Worm (Caenorhabditis elegans): Measurements from ENCODE around the gene srz-79.

Gene srz-79

DNA sequence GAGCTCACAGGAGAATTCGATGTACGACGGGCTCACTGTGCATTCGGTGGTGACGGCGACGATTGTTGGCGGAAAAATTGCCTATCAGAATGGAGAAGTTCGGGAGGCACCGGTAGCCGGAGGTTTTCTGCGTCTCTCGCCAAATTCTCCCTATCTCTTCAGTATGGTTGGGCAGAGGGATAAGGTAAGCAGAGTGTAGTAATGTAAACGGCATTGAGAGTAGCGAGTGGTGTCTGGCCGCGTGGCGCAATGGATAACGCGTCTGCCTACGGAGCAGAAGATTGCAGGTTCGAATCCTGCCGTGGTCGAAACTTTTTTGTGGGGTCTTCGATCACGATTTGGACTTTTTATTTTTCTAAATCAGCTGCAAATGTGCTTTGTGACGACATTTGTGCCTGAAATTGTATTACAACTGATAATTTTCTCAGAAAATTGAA, 31.2 kb downstream of the srz-79 start:
- TF ChIP-seq T07F8.4 (tag; optimal IDR thresholded peaks at IDR 0.05) (peak; percentile 33), F52B5.7 (tag; optimal IDR thresholded peaks at IDR 0.05) (peak; percentile 40), aptf-2 (GFP tag; conservative IDR thresholded peaks at IDR 0.05) (no peak), ztf-3 (GFP tag; optimal IDR thresholded peaks at IDR 0.05) (no peak), dpff-1 (tag; optimal IDR thresholded peaks at IDR 0.05) (no peak), gei-17 (GFP tag; optimal IDR thresholded peaks at IDR 0.05) (no peak), attf-6 (GFP tag; IDR thresholded peaks at IDR 0.05) (0 out of 2 replicates have a peak, but pooled peaks have one; percentile 55), Y67H2A.10 (GFP tag; conservative IDR thresholded peaks at IDR 0.05) (no peak), die-1 (tag; optimal IDR thresholded peaks at IDR 0.05) (peak; percentile 77), lir-1 (GFP tag; conservative IDR thresholded peaks at IDR 0.05) (no peak), let-526 (GFP tag; IDR thresholded peaks at IDR 0.05) (no peak), F57C9.4 (tag; optimal IDR thresholded peaks at IDR 0.05) (no peak), ceh-79 (tag; optimal IDR thresholded peaks at IDR 0.05) (no peak), mcd-1 (GFP tag; IDR thresholded peaks at IDR 0.05) (peak; percentile 60; the same call in 1 of the 2 replicates), ztf-28 (GFP tag; IDR thresholded peaks at IDR 0.05) (peak; percentile 75; the same call in 1 of the 2 replicates), ceh-27 (GFP tag; optimal IDR thresholded peaks at IDR 0.05) (peak; percentile 53), nhr-27 (tag; optimal IDR thresholded peaks at IDR 0.05) (no peak), tlf-1 (GFP tag; optimal IDR thresholded peaks at IDR 0.05) (no peak), Y79H2A.3 (GFP tag; conservative IDR thresholded peaks at IDR 0.05) (no peak), repo-1 (tag; optimal IDR thresholded peaks at IDR 0.05) (peak; percentile 38), mel-28 (tag; optimal IDR thresholded peaks at IDR 0.05; ENCODE audit: borderline replicate concordance) (no peak), snpc-1.3 (tag; optimal IDR thresholded peaks at IDR 0.05; ENCODE audit: insufficient read depth) (peak; percentile 19), F49E8.2 (tag; optimal IDR thresholded peaks at IDR 0.05; ENCODE audit: insufficient read depth) (peak; percentile 59), zim-3 (tag; optimal IDR thresholded peaks at IDR 0.05) (peak; percentile 57), fkh-3 (tag; optimal IDR thresholded peaks at IDR 0.05) (peak; percentile 8), ztf-22 (GFP tag; optimal IDR thresholded peaks at IDR 0.05) (no peak), ztf-6 (GFP tag; IDR thresholded peaks at IDR 0.05) (no peak), mxl-1 (tag; optimal IDR thresholded peaks at IDR 0.05) (peak; percentile 45), akir-1 (GFP tag; optimal IDR thresholded peaks at IDR 0.05) (no peak), lin-54 (GFP tag; optimal IDR thresholded peaks at IDR 0.05) (peak; percentile 58), nhr-120 (GFP tag; IDR thresholded peaks at IDR 0.05) (no peak), Y53G8AR.9 (GFP tag; conservative IDR thresholded peaks at IDR 0.05) (no peak), rcor-1 (GFP tag; IDR thresholded peaks at IDR 0.05) (peak; percentile 57), nfya-2 (GFP tag; IDR thresholded peaks at IDR 0.05) (no peak), ccch-3 (GFP tag; optimal IDR thresholded peaks at IDR 0.05) (no peak), dox-1 (GFP tag; IDR thresholded peaks at IDR 0.05) (peak; percentile 70), sdz-38 (tag; optimal IDR thresholded peaks at IDR 0.05) (no peak), lin-26 (GFP tag; IDR thresholded peaks at IDR 0.05) (peak; percentile 94), F55B11.4 (tag; optimal IDR thresholded peaks at IDR 0.05; ENCODE audit: borderline replicate concordance, insufficient read depth) (no peak), C06A6.2 (GFP tag; conservative IDR thresholded peaks at IDR 0.05) (no peak), attf-3 (GFP tag; conservative IDR thresholded peaks at IDR 0.05) (peak; percentile 41; the same call in 1 of the 2 replicates), ceh-58 (GFP tag; IDR thresholded peaks at IDR 0.05) (no peak), T26A5.8 (tag; optimal IDR thresholded peaks at IDR 0.05) (no peak), lag-1 (GFP tag; IDR thresholded peaks at IDR 0.05) (no peak), hsf-1 (GFP tag; IDR thresholded peaks at IDR 0.05) (no peak), ceh-100 (GFP tag; IDR thresholded peaks at IDR 0.05) (peak; percentile 45), egl-18 (GFP tag; IDR thresholded peaks at IDR 0.05) (no peak), ZK185.1 (tag; optimal IDR thresholded peaks at IDR 0.05; ENCODE audit: poor library complexity, severe bottlenecking) (peak; percentile 79), zfh-2 (GFP tag; conservative IDR thresholded peaks at IDR 0.05) (peak; percentile 76)

Measured in whole organism, young adult.